Worm (Caenorhabditis elegans): ENCODE measurements around the gene H01M10.2.

DNA sequence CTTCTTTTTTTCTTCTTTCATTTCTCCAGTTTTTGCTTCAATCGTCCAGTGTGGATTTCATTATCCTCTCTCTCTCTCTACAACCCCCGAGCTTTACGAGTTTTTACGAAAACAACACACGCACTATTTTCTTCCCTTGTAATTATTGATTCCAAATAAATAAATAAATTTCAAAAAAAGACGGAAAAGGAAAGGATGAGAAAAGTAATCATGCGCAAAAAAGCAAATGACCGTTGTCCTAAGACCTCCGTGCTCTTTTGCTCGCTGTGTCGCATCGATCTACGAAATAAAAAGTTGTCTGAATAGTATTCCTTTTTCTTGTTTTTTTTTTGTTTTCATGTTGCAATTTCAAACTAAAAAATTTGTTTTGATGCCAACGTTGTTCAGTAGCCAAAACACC lies 34.9 kb downstream of the H01M10.2 start:
- no peak for TF ChIP-seq attf-5 (GFP tag; optimal IDR thresholded peaks at IDR 0.05)
- TF ChIP-seq tlf-1 (GFP tag; optimal IDR thresholded peaks at IDR 0.05), result no peak
- TF ChIP-seq F55B11.4 (tag; optimal IDR thresholded peaks at IDR 0.05; ENCODE audit: borderline replicate concordance, insufficient read depth), result no peak
- no peak for TF ChIP-seq madf-3 (GFP tag; IDR thresholded peaks at IDR 0.05)
- TF ChIP-seq ztf-6 (GFP tag; IDR thresholded peaks at IDR 0.05), result no peak
- no peak for TF ChIP-seq ets-4 (GFP tag; optimal IDR thresholded peaks at IDR 0.05)
- no peak for TF ChIP-seq F22D6.2 (tag; optimal IDR thresholded peaks at IDR 0.05)
- TF ChIP-seq unc-130 (GFP tag; optimal IDR thresholded peaks at IDR 0.05), result no peak
- TF ChIP-seq ccch-3 (GFP tag; optimal IDR thresholded peaks at IDR 0.05), result no peak
- no peak for TF ChIP-seq hlh-26 (GFP tag; conservative IDR thresholded peaks at IDR 0.05)
- no peak for TF ChIP-seq die-1 (tag; optimal IDR thresholded peaks at IDR 0.05)
